Worm (Caenorhabditis elegans) whole organism, late embryonic: Measurements from ENCODE around the gene T05H4.11.
A peak's percentile ranks its signal among the peaks of the same experiment; 100 is the strongest.

Experiments
- C08G9.2 ChIP-seq: sonication (generic microtip); optimal IDR thresholded peaks from 2 replicates; lab custom pipeline; 2016; ENCODE audit warnings: mild to moderate bottlenecking, missing genetic modification characterization, moderate library complexity, missing compliant biosample characterization
- C38D4.7 ChIP-seq: fragments of 200-800 bp; sonication (Bioruptor generic); optimal IDR thresholded peaks from 2 replicates; lab custom pipeline; 2018; ENCODE audit warnings: mild to moderate bottlenecking, missing genetic modification characterization, moderate library complexity, missing compliant biosample characterization
- F13H6.1 ChIP-seq: sonication (generic microtip); optimal IDR thresholded peaks from 2 replicates; lab custom pipeline; 2016; ENCODE audit warnings: missing genetic modification characterization, missing compliant biosample characterization
- K02D7.2 ChIP-seq: sonication (generic microtip); optimal IDR thresholded peaks from 2 replicates; lab custom pipeline; 2017; ENCODE audit warnings: mild to moderate bottlenecking, missing genetic modification characterization, missing compliant biosample characterization
- T23F11.4 ChIP-seq: fragments of 200-800 bp; sonication (Bioruptor generic); optimal IDR thresholded peaks from 2 replicates; lab custom pipeline; 2018; ENCODE audit warnings: mild to moderate bottlenecking, missing genetic modification characterization, missing compliant biosample characterization
- Y22D7AL.16 ChIP-seq: sonication (generic microtip); optimal IDR thresholded peaks from 2 replicates; lab custom pipeline; 2016; ENCODE audit warnings: missing genetic modification characterization, missing compliant biosample characterization
- ceh-14 ChIP-seq: sonication (generic microtip); optimal IDR thresholded peaks from 2 replicates; lab custom pipeline; 2016; ENCODE audit warnings: missing genotype, missing genetic modification characterization, missing compliant biosample characterization
- ceh-18 ChIP-seq: sonication (generic microtip); optimal IDR thresholded peaks from 2 replicates; lab custom pipeline; 2016; ENCODE audit warnings: missing genetic modification characterization, missing compliant biosample characterization
- ceh-48 ChIP-seq: sonication (generic microtip); optimal IDR thresholded peaks from 2 replicates; lab custom pipeline; 2016; ENCODE audit warnings: missing genetic modification characterization, inconsistent platforms, missing compliant biosample characterization
- ceh-6 ChIP-seq: fragments of 200-800 bp; sonication (Bioruptor generic); optimal IDR thresholded peaks from 2 replicates; lab custom pipeline; 2018; ENCODE audit warnings: mild to moderate bottlenecking, missing genetic modification characterization, missing compliant biosample characterization
- ceh-9 ChIP-seq: sonication (generic microtip); optimal IDR thresholded peaks from 2 replicates; lab custom pipeline; 2016; ENCODE audit warnings: mild to moderate bottlenecking, missing genetic modification characterization, inconsistent platforms, missing compliant biosample characterization
- dve-1 ChIP-seq: sonication (generic microtip); optimal IDR thresholded peaks from 2 replicates; lab custom pipeline; 2017; ENCODE audit warnings: antibody characterized with exemption, mild to moderate bottlenecking, missing genetic modification characterization, missing compliant biosample characterization
- eyg-1 ChIP-seq: sonication (generic microtip); optimal IDR thresholded peaks from 2 replicates; lab custom pipeline; 2016; ENCODE audit warnings: missing genotype, missing genetic modification characterization, missing compliant biosample characterization
- fkh-6 ChIP-seq: sonication (generic microtip); optimal IDR thresholded peaks from 2 replicates; lab custom pipeline; 2016; ENCODE audit warnings: missing genetic modification characterization, missing compliant biosample characterization
- hlh-13 ChIP-seq: fragments of 200-800 bp; sonication (Bioruptor generic); optimal IDR thresholded peaks from 2 replicates; lab custom pipeline; 2018; ENCODE audit warnings: mild to moderate bottlenecking, missing genetic modification characterization, missing compliant biosample characterization
- hlh-15 ChIP-seq: sonication (generic microtip); optimal IDR thresholded peaks from 2 replicates; lab custom pipeline; 2016; ENCODE audit warnings: missing genetic modification characterization, missing compliant biosample characterization
- lin-11 ChIP-seq: fragments of 200-800 bp; sonication (Bioruptor generic); optimal IDR thresholded peaks from 2 replicates; lab custom pipeline; 2018; ENCODE audit warnings: mild to moderate bottlenecking, missing genetic modification characterization, missing compliant biosample characterization
- mec-3 ChIP-seq: sonication (generic microtip); optimal IDR thresholded peaks from 2 replicates; lab custom pipeline; 2016; ENCODE audit warnings: borderline replicate concordance, missing genetic modification characterization, missing compliant biosample characterization
- nhr-232 ChIP-seq: sonication (generic microtip); optimal IDR thresholded peaks from 2 replicates; lab custom pipeline; 2016; ENCODE audit warnings: missing genetic modification characterization, missing compliant biosample characterization
- pha-4 ChIP-seq: fragments of 150-350 bp; optimal IDR thresholded peaks from 2 replicates; lab custom pipeline; 2018; ENCODE audit warnings: missing biosample characterization, missing genetic modification reagents, missing genetic modification characterization
- pqm-1 ChIP-seq: sonication (generic microtip); optimal IDR thresholded peaks from 2 replicates; lab custom pipeline; 2016; ENCODE audit warnings: missing genetic modification characterization, missing compliant biosample characterization
- rnt-1 ChIP-seq: sonication (generic microtip); optimal IDR thresholded peaks from 2 replicates; lab custom pipeline; 2016; ENCODE audit warnings: missing genetic modification characterization, missing compliant biosample characterization
- sox-2 ChIP-seq: fragments of 200-800 bp; sonication (Bioruptor generic); IDR thresholded peaks from 2 replicates; pipeline ENCODE4 v1.3.6; 2022; ENCODE audit warnings: missing genetic modification reagents, missing genetic modification characterization, missing compliant biosample characterization
- sox-4 ChIP-seq: sonication (generic microtip); optimal IDR thresholded peaks from 2 replicates; lab custom pipeline; 2017; ENCODE audit warnings: mild to moderate bottlenecking, missing genetic modification characterization, inconsistent platforms, missing compliant biosample characterization
- tbx-2 ChIP-seq: sonication (generic microtip); optimal IDR thresholded peaks from 2 replicates; lab custom pipeline; 2016; ENCODE audit warnings: missing genetic modification characterization, missing compliant biosample characterization
- tbx-7 ChIP-seq: sonication (generic microtip); optimal IDR thresholded peaks from 2 replicates; lab custom pipeline; 2016; ENCODE audit warnings: missing genotype, missing genetic modification characterization, missing compliant biosample characterization
- ttx-3 ChIP-seq: sonication (generic microtip); optimal IDR thresholded peaks from 2 replicates; lab custom pipeline; 2016; ENCODE audit warnings: missing genetic modification reagents, missing genetic modification characterization, missing compliant biosample characterization
- unc-3 ChIP-seq, 2 experiments: fragments of 200-800 bp in 1 of 2; sonication (Bioruptor generic) in 1 of 2; sonication (generic microtip) in 1 of 2; conservative IDR thresholded peaks in 1 of 2; optimal IDR thresholded peaks in 1 of 2; 2 replicates each; pipeline versions ENCODE4 v1.3.6 to Lab custom; 2016 to 2022; ENCODE audit warnings: missing compliant biosample characterization in 2 of 2, missing genetic modification characterization in 2 of 2, missing genetic modification reagents in 1 of 2
- unc-42 ChIP-seq: sonication (generic microtip); optimal IDR thresholded peaks from 2 replicates; lab custom pipeline; 2016; ENCODE audit warnings: missing genotype, missing genetic modification characterization, missing compliant biosample characterization
- ztf-16 ChIP-seq: sonication (generic microtip); optimal IDR thresholded peaks from 2 replicates; lab custom pipeline; 2017; ENCODE audit warnings: missing genetic modification characterization, missing compliant biosample characterization

T05H4.11 gene

DNA sequence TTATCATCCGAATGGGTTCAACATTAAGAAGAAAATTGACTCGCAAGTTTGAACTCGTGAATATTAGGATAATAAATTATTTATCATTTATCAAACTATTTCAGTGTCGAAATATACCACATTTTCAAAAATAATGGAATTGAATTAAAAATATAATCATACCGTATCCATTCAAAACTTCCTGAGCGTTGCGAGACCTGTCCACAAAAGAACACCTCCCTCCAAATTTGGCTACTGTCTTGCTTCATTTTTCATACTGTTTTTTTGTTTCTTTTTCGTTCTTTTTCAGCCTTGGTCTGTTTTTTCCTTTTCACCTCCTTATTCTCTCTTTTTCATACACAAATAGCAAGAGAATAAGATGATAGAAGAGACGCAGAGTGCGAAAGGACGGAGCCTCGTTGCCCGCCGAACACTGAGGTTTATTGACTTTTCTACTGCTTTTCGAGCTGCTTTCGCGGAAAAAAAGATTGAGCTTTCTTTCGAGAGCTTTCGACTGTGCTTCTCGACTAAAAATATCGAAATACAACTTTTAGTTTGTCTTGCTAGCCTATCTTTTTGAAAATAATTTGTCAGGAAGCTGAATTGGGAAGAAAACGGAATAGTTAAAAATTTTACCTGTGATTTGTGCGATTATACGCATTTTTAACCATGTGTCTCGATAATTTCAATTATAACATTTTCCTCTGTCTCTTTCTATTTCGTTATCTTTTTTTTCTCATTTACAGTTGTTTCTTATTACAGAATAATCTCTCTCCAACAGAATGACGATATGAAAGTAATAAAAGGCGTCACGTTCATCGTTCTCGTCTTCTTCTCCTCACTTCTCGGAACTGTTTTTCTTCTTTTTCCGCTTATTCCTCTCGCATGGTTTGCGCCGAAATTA is 24.3 kb upstream of the T05H4.11 start, which contains the start of gene acl-8:
acl-8 (plus strand) TSS at position 742 of the 883 bp plus-strand sequence.
- TF ChIP-seq ttx-3 (tag; lab: Kevin White, UChicago) (no peak), nhr-232 (tag; lab: Kevin White, UChicago) (no peak), ceh-48 (tag; lab: Kevin White, UChicago) (peak; percentile 33), tbx-7 (tag; lab: Kevin White, UChicago) (no peak), ceh-9 (tag; lab: Kevin White, UChicago) (no peak), mec-3 (no peak), tbx-2 (tag; lab: Kevin White, UChicago) (no peak), K02D7.2 (tag; lab: Kevin White, UChicago) (no peak)

ce11 chrV:6448356-6448755 is 22.3 kb upstream of the T05H4.11 start, which contains the start of gene fbxa-196:
Gene fbxa-196 (plus strand): TSS chrV:6448656.
- TF ChIP-seq C08G9.2 = no peak
- no peak for TF ChIP-seq rnt-1 (tag; lab: Kevin White, UChicago)
- TF ChIP-seq hlh-13 (GFP tag; lab: Kevin White, UChicago) = no peak
- TF ChIP-seq unc-42 = no peak
- TF ChIP-seq C38D4.7 (GFP tag; lab: Kevin White, UChicago) = no peak
- no peak for TF ChIP-seq sox-4 (tag; lab: Kevin White, UChicago)
- TF ChIP-seq T23F11.4 (GFP tag; lab: Kevin White, UChicago) = no peak
- no peak for TF ChIP-seq Y22D7AL.16 (tag; lab: Kevin White, UChicago)
- TF ChIP-seq eyg-1 (tag; lab: Kevin White, UChicago) = no peak
- TF ChIP-seq ceh-18 (tag; lab: Kevin White, UChicago) = no peak
- TF ChIP-seq ztf-16 (tag; lab: Kevin White, UChicago) = no peak
- TF ChIP-seq unc-3 (GFP tag; conservative IDR thresholded peaks at IDR 0.05; lab: Robert Waterston, UW) = no peak
- TF ChIP-seq unc-3 (tag; optimal IDR thresholded peaks at IDR 0.05; lab: Kevin White, UChicago) = no peak
- TF ChIP-seq pqm-1 (tag; lab: Kevin White, UChicago) = no peak
- TF ChIP-seq lin-11 (tag; lab: Kevin White, UChicago) = no peak
- no peak for TF ChIP-seq sox-2 (GFP tag; lab: Robert Waterston, UW)
- no peak for TF ChIP-seq F13H6.1 (tag; lab: Kevin White, UChicago)
- TF ChIP-seq dve-1 (tag; lab: Kevin White, UChicago) = no peak

DNA sequence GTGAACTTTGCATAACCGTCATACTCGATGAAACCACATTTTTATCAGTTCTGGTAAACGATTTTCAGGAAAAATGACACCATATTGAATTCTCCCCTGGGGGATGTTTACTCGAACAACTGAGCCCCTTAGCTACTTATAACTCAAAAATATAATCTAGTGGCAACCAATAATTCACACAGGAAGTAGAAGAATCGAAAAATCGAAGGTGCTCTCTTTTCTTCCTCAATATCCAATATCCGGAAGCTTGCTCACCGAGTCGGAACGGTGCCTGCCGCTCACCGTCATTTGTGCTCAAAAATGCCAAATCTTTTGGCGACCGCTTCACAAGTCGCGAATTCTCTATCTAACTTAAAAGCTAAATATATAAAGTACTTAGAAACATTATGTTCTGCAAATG is 16.0 kb upstream of the T05H4.11 start, which contains the start of gene T05H4.3:
T05H4.3 (plus strand) TSS at position 301 of the 400 bp plus-strand sequence.
- TF ChIP-seq dve-1 (tag; lab: Kevin White, UChicago) = no peak
- no peak for TF ChIP-seq Y22D7AL.16 (tag; lab: Kevin White, UChicago)
- no peak for TF ChIP-seq ceh-48 (tag; lab: Kevin White, UChicago)
- no peak for TF ChIP-seq pha-4 (tag; lab: Kevin White, UChicago)

- no peak for TF ChIP-seq T23F11.4 (GFP tag; lab: Kevin White, UChicago)
- no peak for TF ChIP-seq ceh-9 (tag; lab: Kevin White, UChicago)
- no peak for TF ChIP-seq sox-4 (tag; lab: Kevin White, UChicago)
- no peak for TF ChIP-seq hlh-15 (tag; lab: Kevin White, UChicago)
- TF ChIP-seq ceh-14 (tag; lab: Kevin White, UChicago) = no peak
- TF ChIP-seq C08G9.2 = no peak
These were observed 15.6 kb upstream of the T05H4.11 start, which contains the start of gene T05H4.15 for ce11 chrV:6441613-6442012. Gene T05H4.15 (minus strand): TSS chrV:6441713.

- TF ChIP-seq fkh-6 (no peak), pqm-1 (tag; lab: Kevin White, UChicago) (no peak), rnt-1 (tag; lab: Kevin White, UChicago) (no peak), sox-4 (tag; lab: Kevin White, UChicago) (no peak), ceh-6 (GFP tag; lab: Kevin White, UChicago) (no peak), Y22D7AL.16 (tag; lab: Kevin White, UChicago) (no peak)
- TF ChIP-seq, all 69 proteins: peak for 0
These were observed 12.5 kb upstream of the T05H4.11 start, which contains the start of gene T05H4.4 for ce11 chrV:6438601-6439000. Gene T05H4.4 (plus strand): TSS chrV:6438901.
